Worm (Caenorhabditis elegans): ENCODE data around the gene T20B12.3.

The T20B12.3 gene

ce11 chrIII:7376143-7376802, 5.6 kb upstream of the T20B12.3 start (continued):
- peak; percentile 61 for TF ChIP-seq tbx-2 (tag; optimal IDR thresholded peaks at IDR 0.05)
- peak; percentile 82 for TF ChIP-seq unc-62 (GFP tag; optimal IDR thresholded peaks at IDR 0.05)
- TF ChIP-seq mdl-1 (tag; optimal IDR thresholded peaks at IDR 0.05), result peak; percentile 94
- no peak for TF ChIP-seq elt-1 (tag; optimal IDR thresholded peaks at IDR 0.05)
- TF ChIP-seq ceh-16 (tag; optimal IDR thresholded peaks at IDR 0.05), result no peak
- TF ChIP-seq mml-1 (tag; optimal IDR thresholded peaks at IDR 0.05), result peak; percentile 25

ce11 chrIII:7378522-7378921, 3.4 kb upstream of the T20B12.3 start:
- no peak for TF ChIP-seq lsy-12 (tag; optimal IDR thresholded peaks at IDR 0.05)
- peak; percentile 21 for TF ChIP-seq ama-1 (optimal IDR thresholded peaks at IDR 0.05)
- no peak for TF ChIP-seq hmg-11 (tag; optimal IDR thresholded peaks at IDR 0.05)
- TF ChIP-seq zag-1 (tag; optimal IDR thresholded peaks at IDR 0.05), result no peak

ce11 chrIII:7378945-7379344, 3.0 kb upstream of the T20B12.3 start, which contains the start of gene T20B12.7:
Gene T20B12.7 (minus strand): TSS chrIII:7379045.
- TF ChIP-seq snpc-4 (tag; optimal IDR thresholded peaks at IDR 0.05), result no peak
- no peak for TF ChIP-seq eor-1 (tag; optimal IDR thresholded peaks at IDR 0.05)

- TF ChIP-seq lin-15B (tag; optimal IDR thresholded peaks at IDR 0.05) (no peak), daf-12 (tag; optimal IDR thresholded peaks at IDR 0.05) (no peak), nhr-28 (tag; optimal IDR thresholded peaks at IDR 0.05) (no peak), nhr-237 (tag; optimal IDR thresholded peaks at IDR 0.05) (no peak)
Observed at ce11 chrIII:7380120-7380519, 1.8 kb upstream of the T20B12.3 start.

DNA sequence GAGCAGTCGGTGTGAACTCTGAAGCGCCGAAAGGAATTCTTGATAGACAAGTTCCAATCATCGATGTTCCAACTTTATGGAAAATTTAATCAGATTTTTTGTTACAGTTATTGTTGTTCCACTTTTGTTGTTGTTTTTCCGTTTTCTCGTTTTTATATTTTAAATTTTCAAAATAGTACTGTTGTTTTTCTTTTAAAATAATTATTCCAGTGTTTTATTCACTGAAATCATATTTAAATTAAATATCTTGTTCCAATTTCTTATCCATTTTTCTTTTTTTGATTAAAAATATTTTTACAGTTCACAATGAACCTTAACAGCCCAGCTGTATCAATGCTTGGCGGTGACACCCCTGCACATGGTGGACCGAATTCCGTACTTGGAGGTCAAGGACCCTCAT, 1.8 kb downstream of the T20B12.3 start, which contains the start of gene tbp-1:
Gene tbp-1, plus strand, starts transcription at position 301 of the 400 bp plus-strand sequence.
- TF ChIP-seq skn-1 (tag; optimal IDR thresholded peaks at IDR 0.05), result no peak
- TF ChIP-seq nhr-237 (tag; optimal IDR thresholded peaks at IDR 0.05), result no peak
- TF ChIP-seq mml-1 (tag; optimal IDR thresholded peaks at IDR 0.05), result no peak
- no peak for TF ChIP-seq pha-4 (tag; optimal IDR thresholded peaks at IDR 0.05)
- no peak for TF ChIP-seq fkh-2 (tag; optimal IDR thresholded peaks at IDR 0.05)
- no peak for TF ChIP-seq nhr-23 (tag; optimal IDR thresholded peaks at IDR 0.05)
- no peak for TF ChIP-seq ztf-11 (tag; optimal IDR thresholded peaks at IDR 0.05)
- TF ChIP-seq elt-1 (tag; optimal IDR thresholded peaks at IDR 0.05), result no peak
- TF ChIP-seq lin-15B (tag; optimal IDR thresholded peaks at IDR 0.05), result no peak
- no peak for TF ChIP-seq elt-3 (tag; optimal IDR thresholded peaks at IDR 0.05)
- TF ChIP-seq unc-39 (tag; optimal IDR thresholded peaks at IDR 0.05), result no peak
- no peak for TF ChIP-seq ceh-9 (tag; optimal IDR thresholded peaks at IDR 0.05)
- no peak for TF ChIP-seq nhr-12 (tag; optimal IDR thresholded peaks at IDR 0.05)
- no peak for TF ChIP-seq mdl-1 (tag; optimal IDR thresholded peaks at IDR 0.05)
- no peak for TF ChIP-seq ceh-82 (tag; optimal IDR thresholded peaks at IDR 0.05)
- TF ChIP-seq nhr-76 (tag; optimal IDR thresholded peaks at IDR 0.05), result no peak
- TF ChIP-seq ama-1 (optimal IDR thresholded peaks at IDR 0.05), result no peak
- TF ChIP-seq jun-1 (tag; optimal IDR thresholded peaks at IDR 0.05), result no peak
- TF ChIP-seq lsy-12 (tag; optimal IDR thresholded peaks at IDR 0.05), result no peak
- TF ChIP-seq fos-1 (tag; optimal IDR thresholded peaks at IDR 0.05), result no peak

DNA sequence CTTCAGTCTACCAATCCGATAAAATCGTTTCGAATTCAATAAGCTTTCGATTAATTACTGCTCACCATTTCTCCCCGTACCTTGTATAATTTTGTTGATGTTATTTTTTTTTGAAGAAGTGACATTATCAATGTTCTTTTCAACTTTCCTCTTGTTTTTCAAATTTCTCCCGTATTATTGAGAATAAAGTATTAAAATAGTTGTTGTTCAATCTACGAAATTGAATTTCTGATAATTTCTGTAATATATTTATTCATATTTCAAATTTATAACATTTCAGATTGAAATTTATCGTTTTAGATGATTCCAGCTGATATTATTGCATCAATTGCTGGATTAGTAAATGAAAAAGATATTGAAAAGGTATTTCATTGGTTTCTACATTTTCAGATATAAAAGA, 4.0 kb downstream of the T20B12.3 start, which contains the start of gene trd-1:
Gene trd-1, plus strand, starts transcription at position 301 of the 400 bp plus-strand sequence.
- TF ChIP-seq elt-3 (tag; optimal IDR thresholded peaks at IDR 0.05), result no peak
- TF ChIP-seq egl-27 (tag; optimal IDR thresholded peaks at IDR 0.05), result no peak
- TF ChIP-seq nhr-77 (tag; optimal IDR thresholded peaks at IDR 0.05), result no peak
- no peak for TF ChIP-seq ceh-9 (tag; optimal IDR thresholded peaks at IDR 0.05)
- no peak for TF ChIP-seq skn-1 (tag; optimal IDR thresholded peaks at IDR 0.05)
- TF ChIP-seq elt-2 (tag; optimal IDR thresholded peaks at IDR 0.05), result no peak
- no peak for TF ChIP-seq nhr-23 (tag; optimal IDR thresholded peaks at IDR 0.05)
- TF ChIP-seq lin-15B (tag; optimal IDR thresholded peaks at IDR 0.05), result no peak
- TF ChIP-seq egl-5 (tag; optimal IDR thresholded peaks at IDR 0.05), result no peak
- TF ChIP-seq pqm-1 (tag; optimal IDR thresholded peaks at IDR 0.05), result no peak
- no peak for TF ChIP-seq nhr-25 (tag; optimal IDR thresholded peaks at IDR 0.05)
- no peak for TF ChIP-seq jun-1 (tag; optimal IDR thresholded peaks at IDR 0.05)
- no peak for TF ChIP-seq nhr-43 (tag; optimal IDR thresholded peaks at IDR 0.05; ENCODE audit: poor library complexity, severe bottlenecking)
- TF ChIP-seq mdl-1 (tag; optimal IDR thresholded peaks at IDR 0.05), result no peak
